Fruit fly (Drosophila melanogaster) whole organism, embryonic: ENCODE measurements around the gene CG44139.

Source experiments
- ATbp ChIP-seq: fragments of 200-800 bp; sonication (Bioruptor generic); optimal IDR thresholded peaks from 2 replicates; lab custom pipeline; 2017; ENCODE audit warnings: missing biosample characterization, mild to moderate bottlenecking, missing genetic modification characterization, missing genetic modification reagents
- C15 ChIP-seq: fragments of 200-800 bp; sonication (Bioruptor generic); IDR thresholded peaks from 3 replicates; pipeline ENCODE4 v1.3.6; 2022; ENCODE audit warnings: missing biosample characterization, missing genetic modification characterization
- CG10209 ChIP-seq: fragments of 200-800 bp; sonication (Bioruptor generic); optimal IDR thresholded peaks from 3 replicates; lab custom pipeline; 2017; ENCODE audit warnings: missing biosample characterization, mild to moderate bottlenecking, missing genetic modification characterization, missing genetic modification reagents
- CG11504 ChIP-seq: fragments of 200-800 bp; sonication (Bioruptor generic); optimal IDR thresholded peaks from 3 replicates; lab custom pipeline; 2019; ENCODE audit warnings: missing biosample characterization, mild to moderate bottlenecking, missing genetic modification characterization, moderate library complexity
- CG14441 ChIP-seq: fragments of 200-800 bp; sonication (Bioruptor generic); IDR thresholded peaks from 2 replicates; pipeline ENCODE4 v1.3.6; 2022; ENCODE audit warnings: missing biosample characterization, missing genetic modification characterization
- CG15011 ChIP-seq: fragments of 200-800 bp; sonication (Bioruptor generic); optimal IDR thresholded peaks from 3 replicates; lab custom pipeline; 2018; ENCODE audit warnings: missing biosample characterization, mild to moderate bottlenecking, missing genetic modification characterization
- CG16779 ChIP-seq: fragments of 200-800 bp; sonication (Bioruptor generic); IDR thresholded peaks from 2 replicates; pipeline ENCODE4 v1.3.6; 2022; ENCODE audit warnings: missing biosample characterization, missing genetic modification characterization
- CG17912 ChIP-seq: fragments of 200-800 bp; sonication (Bioruptor generic); optimal IDR thresholded peaks from 2 replicates; lab custom pipeline; 2018; ENCODE audit warnings: missing biosample characterization, mild to moderate bottlenecking, missing genetic modification characterization
- CG2889 ChIP-seq: fragments of 200-800 bp; sonication (Bioruptor generic); IDR thresholded peaks from 3 replicates; pipeline ENCODE4 v1.3.6; 2022; ENCODE audit warnings: missing biosample characterization, missing genetic modification characterization
- CG3281 ChIP-seq: fragments of 200-800 bp; sonication (Bioruptor generic); optimal IDR thresholded peaks from 3 replicates; lab custom pipeline; 2017; ENCODE audit warnings: missing biosample characterization, mild to moderate bottlenecking, missing genetic modification characterization
- CG3847 ChIP-seq: fragments of 200-800 bp; sonication (Bioruptor generic); IDR thresholded peaks from 2 replicates; pipeline ENCODE4 v1.3.6; 2022; ENCODE audit warnings: missing biosample characterization, missing genetic modification characterization
- CG7357 ChIP-seq: fragments of 200-800 bp; sonication (Bioruptor generic); IDR thresholded peaks from 3 replicates; pipeline ENCODE4 v1.3.6; 2022; ENCODE audit warnings: missing biosample characterization, missing genetic modification characterization
- CG8944 ChIP-seq: fragments of 200-800 bp; sonication (Bioruptor generic); optimal IDR thresholded peaks from 3 replicates; lab custom pipeline; 2016; ENCODE audit warnings: missing biosample characterization, missing genetic modification characterization
- CrebB ChIP-seq: fragments of 200-800 bp; sonication (Bioruptor generic); optimal IDR thresholded peaks from 3 replicates; lab custom pipeline; 2018; ENCODE audit warnings: missing biosample characterization, mild to moderate bottlenecking, missing genetic modification characterization
- Drgx ChIP-seq: fragments of 200-800 bp; sonication (Bioruptor generic); IDR thresholded peaks from 2 replicates; pipeline ENCODE4 v1.3.6; 2022; ENCODE audit warnings: missing biosample characterization, missing genetic modification characterization
- ERR ChIP-seq: fragments of 200-800 bp; sonication (Bioruptor generic); optimal IDR thresholded peaks from 2 replicates; lab custom pipeline; 2016; ENCODE audit warnings: missing biosample characterization, missing genetic modification characterization
- Elba2 ChIP-seq: fragments of 200-800 bp; sonication (Bioruptor generic); optimal IDR thresholded peaks from 3 replicates; lab custom pipeline; 2016; ENCODE audit warnings: missing biosample characterization, missing genetic modification characterization
- Ets65A ChIP-seq: fragments of 200-800 bp; sonication (Bioruptor generic); peaks from one replicate; lab custom pipeline; 2016; ENCODE audit warnings: missing biosample characterization, missing genetic modification characterization
- Fer1 ChIP-seq: fragments of 200-800 bp; sonication (Bioruptor generic); optimal IDR thresholded peaks from 2 replicates; lab custom pipeline; 2017; ENCODE audit warnings: missing biosample characterization, mild to moderate bottlenecking, missing genetic modification characterization
- H15 ChIP-seq: fragments of 200-800 bp; sonication (Bioruptor generic); IDR thresholded peaks from 3 replicates; pipeline ENCODE4 v1.3.6; 2022; ENCODE audit warnings: missing biosample characterization, missing genetic modification characterization
- H2.0 ChIP-seq: fragments of 200-800 bp; sonication (Bioruptor generic); IDR thresholded peaks from 2 replicates; pipeline ENCODE4 v1.3.6; 2022; ENCODE audit warnings: missing biosample characterization, missing genetic modification characterization
- HLHmδ ChIP-seq: fragments of 200-800 bp; sonication (Bioruptor generic); optimal IDR thresholded peaks from 2 replicates; lab custom pipeline; 2018; ENCODE audit warnings: missing biosample characterization, mild to moderate bottlenecking, missing genetic modification characterization, moderate library complexity
- Jarid2 ChIP-seq: fragments of 200-800 bp; sonication (Bioruptor generic); optimal IDR thresholded peaks from 3 replicates; lab custom pipeline; 2017; ENCODE audit warnings: mild to moderate bottlenecking, missing biosample characterization, missing genetic modification reagents, missing genetic modification characterization
- Med ChIP-seq: fragments of 200-800 bp; sonication (Bioruptor generic); peaks from one replicate; lab custom pipeline; 2016; ENCODE audit warnings: missing biosample characterization, missing genetic modification characterization, mild to moderate bottlenecking, inconsistent platforms, moderate library complexity
- Meics ChIP-seq: fragments of 200-800 bp; sonication (Bioruptor generic); optimal IDR thresholded peaks from 2 replicates; lab custom pipeline; 2017; ENCODE audit warnings: missing biosample characterization, mild to moderate bottlenecking, missing genetic modification characterization
- Neu2 ChIP-seq: fragments of 200-800 bp; sonication (Bioruptor generic); optimal IDR thresholded peaks from 3 replicates; lab custom pipeline; 2016; ENCODE audit warnings: missing biosample characterization, missing genetic modification characterization, borderline replicate concordance
- Nf-YA ChIP-seq: fragments of 200-800 bp; sonication (Bioruptor generic); IDR thresholded peaks from 2 replicates; pipeline ENCODE4 v1.3.6; 2022; ENCODE audit warnings: missing biosample characterization, missing genetic modification characterization
- Ptx1 ChIP-seq: fragments of 200-800 bp; sonication (Bioruptor generic); IDR thresholded peaks from 2 replicates; pipeline ENCODE4 v1.3.6; 2022; ENCODE audit warnings: missing biosample characterization, missing genetic modification characterization
- Taf1 ChIP-seq: fragments of 200-800 bp; sonication (Bioruptor generic); IDR thresholded peaks from 2 replicates; pipeline ENCODE4 v1.3.6; 2022; ENCODE audit warnings: missing biosample characterization, missing genetic modification characterization
- Xbp1 ChIP-seq: fragments of 200-800 bp; sonication (Bioruptor generic); optimal IDR thresholded peaks from 3 replicates; lab custom pipeline; 2016; ENCODE audit warnings: missing biosample characterization, mild to moderate bottlenecking, missing genetic modification characterization
- bsh ChIP-seq, 2 experiments: fragments of 200-800 bp; sonication (Bioruptor generic); optimal IDR thresholded peaks; 2 replicates each; lab custom pipeline; 2017 to 2018; ENCODE audit warnings: mild to moderate bottlenecking in 2 of 2, missing biosample characterization in 2 of 2, missing genetic modification characterization in 2 of 2, moderate library complexity in 1 of 2
- btn ChIP-seq: fragments of 200-800 bp; sonication (Bioruptor generic); optimal IDR thresholded peaks from 2 replicates; lab custom pipeline; 2016; ENCODE audit warnings: missing biosample characterization, missing genetic modification characterization
- ewg ChIP-seq: fragments of 200-800 bp; sonication (Bioruptor generic); optimal IDR thresholded peaks from 3 replicates; lab custom pipeline; 2017; ENCODE audit warnings: mild to moderate bottlenecking, missing biosample characterization, missing genetic modification reagents, missing genetic modification characterization
- fd64A ChIP-seq: fragments of 200-800 bp; sonication (Bioruptor generic); optimal IDR thresholded peaks from 3 replicates; lab custom pipeline; 2018; ENCODE audit warnings: missing biosample characterization, mild to moderate bottlenecking, missing genetic modification characterization
- fu2 ChIP-seq: fragments of 200-800 bp; sonication (Bioruptor generic); optimal IDR thresholded peaks from 2 replicates; lab custom pipeline; 2016; ENCODE audit warnings: missing biosample characterization, missing genetic modification characterization
- gce ChIP-seq: fragments of 200-800 bp; sonication (Bioruptor generic); IDR thresholded peaks from 3 replicates; pipeline ENCODE4 v1.3.6; 2022; ENCODE audit warnings: missing biosample characterization, missing genetic modification characterization
- grau ChIP-seq: fragments of 200-800 bp; optimal IDR thresholded peaks from 3 replicates; lab custom pipeline; 2019; ENCODE audit warnings: missing biosample characterization, mild to moderate bottlenecking, missing genetic modification characterization, moderate library complexity
- grn ChIP-seq: fragments of 200-800 bp; sonication (Bioruptor generic); optimal IDR thresholded peaks from 3 replicates; lab custom pipeline; 2017; ENCODE audit warnings: missing biosample characterization, missing genetic modification characterization
- knrl ChIP-seq: fragments of 200-800 bp; sonication (Bioruptor generic); IDR thresholded peaks from 3 replicates; pipeline ENCODE4 v1.3.6; 2022; ENCODE audit warnings: missing biosample characterization, missing genetic modification characterization; ENCODE audit not compliant: partially characterized antibody
- lbe ChIP-seq: fragments of 200-800 bp; sonication (Bioruptor generic); optimal IDR thresholded peaks from 2 replicates; lab custom pipeline; 2016; ENCODE audit warnings: missing biosample characterization, mild to moderate bottlenecking, missing genetic modification characterization
- lov ChIP-seq, 2 experiments: fragments of 200-800 bp in 1 of 2; fragments of >200 bp in 1 of 2; sonication (Bioruptor generic) in 1 of 2; IDR thresholded peaks in 1 of 2; optimal IDR thresholded peaks in 1 of 2; 2 replicates in 1 of 2; 3 replicates in 1 of 2; pipeline versions ENCODE4 v1.3.6 to Lab custom; 2017 to 2022; ENCODE audit warnings: missing biosample characterization in 1 of 2, missing genetic modification characterization in 1 of 2
- otp ChIP-seq: fragments of 200-800 bp; sonication (Bioruptor generic); IDR thresholded peaks from 3 replicates; pipeline ENCODE4, ENCODE4 v1.3.6; 2022; ENCODE audit warnings: missing biosample characterization, missing genetic modification characterization
- pan ChIP-seq, 4 experiments: fragments of >200 bp in 3 of 4; fragments of 200-800 bp in 1 of 4; sonication (Bioruptor generic) in 1 of 4; optimal IDR thresholded peaks in 3 of 4; IDR thresholded peaks in 1 of 4; 2 replicates each; pipeline versions ENCODE4 v1.3.6 to Lab custom; 2017 to 2022; ENCODE audit warnings: missing biosample characterization in 2 of 4, missing genetic modification characterization in 2 of 4, mixed read lengths in 1 of 4
- peb ChIP-seq: fragments of 200-800 bp; sonication (Bioruptor generic); IDR thresholded peaks from 2 replicates; pipeline ENCODE4 v1.3.6; 2022; ENCODE audit warnings: missing biosample characterization, missing genetic modification characterization
- row ChIP-seq: fragments of 200-800 bp; sonication (Bioruptor generic); IDR thresholded peaks from 3 replicates; pipeline ENCODE4 v1.3.6; 2022; ENCODE audit warnings: missing biosample characterization, missing genetic modification characterization
- slbo ChIP-seq: fragments of 200-800 bp; sonication (Bioruptor generic); IDR thresholded peaks from 2 replicates; pipeline ENCODE4 v1.3.6; 2022; ENCODE audit warnings: missing biosample characterization, missing genetic modification characterization
- stc ChIP-seq: fragments of 200-800 bp; sonication (Bioruptor generic); IDR thresholded peaks from 2 replicates; pipeline ENCODE4 v1.3.6; 2022; ENCODE audit warnings: missing biosample characterization, missing genetic modification characterization
- sug ChIP-seq: fragments of 200-800 bp; optimal IDR thresholded peaks from 2 replicates; lab custom pipeline; 2019; ENCODE audit warnings: missing biosample characterization, mild to moderate bottlenecking, missing genetic modification characterization, moderate library complexity
- zfh2 ChIP-seq: fragments of 200-800 bp; sonication (Bioruptor generic); optimal IDR thresholded peaks from 2 replicates; lab custom pipeline; 2016; ENCODE audit warnings: missing biosample characterization, missing genetic modification characterization

CG44139 gene

DNA sequence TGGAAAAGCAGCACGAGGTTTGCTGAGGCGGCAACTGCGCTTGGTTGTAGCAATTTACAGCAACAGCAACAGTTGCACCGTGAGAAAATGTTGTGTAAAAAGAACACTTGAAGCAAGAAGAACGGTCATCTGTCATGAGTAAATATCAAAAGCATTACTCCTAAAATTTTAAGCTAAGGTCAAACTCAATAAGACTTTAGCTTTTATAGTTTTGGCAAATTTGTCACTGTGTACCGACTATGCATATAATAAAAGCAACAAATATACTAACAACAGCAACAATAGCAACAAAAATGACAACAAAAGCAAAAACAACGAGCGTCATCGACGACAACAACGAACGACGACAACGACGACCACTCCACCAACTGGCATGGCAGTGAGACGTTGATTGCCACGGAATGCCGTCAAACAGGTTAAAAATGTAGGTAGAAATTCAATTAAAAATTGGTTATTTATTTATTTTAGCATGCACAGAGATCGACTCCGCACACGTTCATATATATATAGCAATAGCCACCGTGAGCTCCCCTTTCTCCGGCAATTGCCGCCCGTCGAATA, 9.0 kb downstream of the CG44139 start (continued):
- TF ChIP-seq Ptx1 (GFP tag; lab: Robert Waterston, UW): peak; percentile 92
- peak; percentile 44 for TF ChIP-seq Meics (GFP tag; lab: Kevin White, UChicago)
- no peak for TF ChIP-seq Elba2 (GFP tag; lab: Kevin White, UChicago)
- TF ChIP-seq CG11504 (tag; lab: Kevin White, UChicago): peak; percentile 93
- peak; percentile 54 for TF ChIP-seq sug (tag; lab: Kevin White, UChicago)
- no peak for TF ChIP-seq knrl (GFP tag; lab: Robert Waterston, UW)
- peak; percentile 65; the same call in 1 of the 3 replicates for TF ChIP-seq CG7357 (GFP tag; lab: Robert Waterston, UW)
- TF ChIP-seq CG3847 (GFP tag; lab: Robert Waterston, UW): peak; percentile 73
- no peak for TF ChIP-seq pan (optimal IDR thresholded peaks at IDR 0.05; lab: Kevin White, UChicago)
- peak in 1 of 2 experiments; percentile 87 for TF ChIP-seq pan (GFP tag; optimal IDR thresholded peaks at IDR 0.05 in 1 of 2, IDR thresholded peaks at IDR 0.05 in 1 of 2)
- peak; percentile 79 for TF ChIP-seq CG8944 (GFP tag; lab: Kevin White, UChicago)
- peak; percentile 10 for TF ChIP-seq grn (GFP tag; lab: Kevin White, UChicago)
- peak; percentile 15 for TF ChIP-seq zfh2
- peak; percentile 75 for TF ChIP-seq Nf-YA (GFP tag; lab: Robert Waterston, UW)
- no peak for TF ChIP-seq Neu2 (GFP tag; lab: Kevin White, UChicago)
- TF ChIP-seq CG16779 (GFP tag; lab: Robert Waterston, UW): no peak
- peak; percentile 80 for TF ChIP-seq CG10209
- TF ChIP-seq btn: peak; percentile 84
- peak; percentile 54 for TF ChIP-seq CG17912
- TF ChIP-seq CG3281: peak; percentile 30
- TF ChIP-seq ERR (GFP tag; lab: Kevin White, UChicago): peak; percentile 45
- peak; percentile 82 for TF ChIP-seq stc (GFP tag; lab: Robert Waterston, UW)
- TF ChIP-seq peb: peak; percentile 79
- no peak for TF ChIP-seq C15 (GFP tag; lab: Robert Waterston, UW)
- TF ChIP-seq lbe (GFP tag; lab: Kevin White, UChicago): peak; percentile 78
- TF ChIP-seq CG15011: peak; percentile 46
- peak; percentile 93 for TF ChIP-seq ATbp (GFP tag; lab: Kevin White, UChicago)
- peak; percentile 64 for TF ChIP-seq Fer1 (GFP tag; lab: Kevin White, UChicago)
- peak; percentile 73; the same call in 2 of the 3 replicates for TF ChIP-seq gce (GFP tag; lab: Robert Waterston, UW)
- peak; percentile 82 for TF ChIP-seq grau (tag; lab: Kevin White, UChicago)
- TF ChIP-seq bsh (GFP tag; optimal IDR thresholded peaks at IDR 0.05; lab: Kevin White, UChicago): peak; percentile 91 to 93
- peak; percentile 84 for TF ChIP-seq H15 (GFP tag; lab: Robert Waterston, UW)
- TF ChIP-seq CrebB (tag; lab: Kevin White, UChicago): peak; percentile 69

DNA sequence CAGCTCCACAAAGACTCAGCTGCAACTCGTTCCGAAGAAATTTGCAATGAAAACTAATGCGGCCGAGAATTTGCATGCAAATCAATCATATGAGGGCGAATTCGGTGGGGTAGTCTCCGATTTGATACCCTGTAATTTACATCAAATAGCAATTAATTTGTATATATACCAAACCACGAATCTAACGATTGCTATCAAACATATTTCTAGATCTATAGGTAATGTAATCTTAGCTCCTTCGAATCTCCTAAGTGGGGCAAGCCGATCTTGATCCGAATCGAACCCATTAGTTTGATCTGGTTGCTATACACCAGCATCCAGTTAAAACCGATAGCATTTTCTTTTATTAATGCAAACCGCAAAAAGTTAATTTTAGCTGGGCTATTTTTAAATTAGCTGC, 9.6 kb downstream of the CG44139 start:
- TF ChIP-seq CG2889 (no peak), Drgx (GFP tag; lab: Robert Waterston, UW) (peak; percentile 41; the same call in 1 of the 2 replicates), Xbp1 (GFP tag; lab: Kevin White, UChicago) (no peak)

- TF ChIP-seq slbo (GFP tag; lab: Robert Waterston, UW) (0 out of 2 replicates have a peak, but pooled peaks have one; percentile 5), Med (peak; percentile 1), row (GFP tag; lab: Robert Waterston, UW) (peak; percentile 25; the same call in 1 of the 3 replicates), Jarid2 (no peak), fu2 (GFP tag; lab: Kevin White, UChicago) (no peak), fd64A (GFP tag; lab: Kevin White, UChicago) (no peak), CG14441 (GFP tag; lab: Robert Waterston, UW) (0 out of 2 replicates have a peak, but pooled peaks have one; percentile 5), HLHmδ (no peak), Taf1 (GFP tag; lab: Robert Waterston, UW) (no peak), ewg (no peak), H2.0 (GFP tag; lab: Robert Waterston, UW) (0 out of 2 replicates have a peak, but pooled peaks have one; percentile 6), otp (GFP tag; lab: Robert Waterston, UW) (no peak), lov (optimal IDR thresholded peaks at IDR 0.05; lab: Kevin White, UChicago) (no peak), lov (GFP tag; IDR thresholded peaks at IDR 0.05; lab: Robert Waterston, UW) (no peak), Ets65A (peak; percentile 9)
Measured at dm6 chr2L:2436258-2436657, 11.7 kb downstream of the CG44139 start.
